Fruit fly (Drosophila melanogaster) whole organism, embryonic: ENCODE data around the gene Ifrd1.

Experiments used
- ATbp ChIP-seq: fragments of 200-800 bp; sonication (Bioruptor generic); optimal IDR thresholded peaks from 2 replicates; lab custom pipeline; 2017; ENCODE audit warnings: missing biosample characterization, mild to moderate bottlenecking, missing genetic modification characterization, missing genetic modification reagents
- Abd-B ChIP-seq: fragments of 200-800 bp; sonication (Bioruptor generic); optimal IDR thresholded peaks from 2 replicates; lab custom pipeline; 2018; ENCODE audit warnings: missing biosample characterization, mild to moderate bottlenecking, missing genetic modification characterization, moderate library complexity
- Atf3 ChIP-seq: fragments of 200-800 bp; sonication (Bioruptor generic); optimal IDR thresholded peaks from 3 replicates; lab custom pipeline; 2016; ENCODE audit warnings: missing biosample characterization, missing genetic modification characterization
- Bgb ChIP-seq: fragments of 200-800 bp; sonication (Bioruptor generic); IDR thresholded peaks from 2 replicates; pipeline ENCODE4 v1.3.6; 2022; ENCODE audit warnings: missing biosample characterization, missing genetic modification characterization; ENCODE audit not compliant: partially characterized antibody
- Blimp-1 ChIP-seq: fragments of 200-800 bp; sonication (Bioruptor generic); optimal IDR thresholded peaks from 3 replicates; lab custom pipeline; 2018; ENCODE audit warnings: missing biosample characterization, missing genetic modification characterization, mild to moderate bottlenecking, moderate library complexity, missing genetic modification reagents
- CG10267 ChIP-seq: fragments of 200-800 bp; sonication (Bioruptor generic); optimal IDR thresholded peaks from 2 replicates; lab custom pipeline; 2018; ENCODE audit warnings: missing biosample characterization, mild to moderate bottlenecking, missing genetic modification characterization, moderate library complexity
- CG10462 ChIP-seq: fragments of 200-800 bp; sonication (Bioruptor generic); optimal IDR thresholded peaks from 2 replicates; lab custom pipeline; 2016; ENCODE audit warnings: missing biosample characterization, missing genetic modification characterization
- CG11247 ChIP-seq: fragments of 200-800 bp; sonication (Bioruptor generic); IDR thresholded peaks from 2 replicates; pipeline ENCODE4 v1.3.6; 2022; ENCODE audit warnings: missing biosample characterization, missing genetic modification characterization
- CG11504 ChIP-seq: fragments of 200-800 bp; sonication (Bioruptor generic); optimal IDR thresholded peaks from 3 replicates; lab custom pipeline; 2019; ENCODE audit warnings: missing biosample characterization, mild to moderate bottlenecking, missing genetic modification characterization, moderate library complexity
- CG14014 ChIP-seq: fragments of 200-800 bp; sonication (Bioruptor generic); IDR thresholded peaks from 2 replicates; pipeline ENCODE4 v1.3.6; 2022; ENCODE audit warnings: missing biosample characterization, missing genetic modification characterization
- CG15696 ChIP-seq: fragments of 200-800 bp; sonication (Bioruptor generic); optimal IDR thresholded peaks from 2 replicates; lab custom pipeline; 2019; ENCODE audit warnings: missing biosample characterization, mild to moderate bottlenecking, missing genetic modification characterization, moderate library complexity
- CG16863 ChIP-seq: fragments of 200-800 bp; sonication (Bioruptor generic); optimal IDR thresholded peaks from 3 replicates; lab custom pipeline; 2016; ENCODE audit warnings: missing biosample characterization, missing genetic modification characterization
- CG18476 ChIP-seq: fragments of 200-800 bp; sonication (Bioruptor generic); optimal IDR thresholded peaks from 2 replicates; lab custom pipeline; 2016; ENCODE audit warnings: missing biosample characterization, mild to moderate bottlenecking, missing genetic modification characterization
- CG2129 ChIP-seq: fragments of 200-800 bp; sonication (Bioruptor generic); IDR thresholded peaks from 2 replicates; pipeline ENCODE4 v1.3.6; 2022; ENCODE audit warnings: missing biosample characterization, missing genetic modification characterization; ENCODE audit not compliant: partially characterized antibody
- CG32532 ChIP-seq: fragments of 200-800 bp; sonication (Bioruptor generic); IDR thresholded peaks from 2 replicates; pipeline ENCODE4 v1.3.6; 2022; ENCODE audit warnings: missing biosample characterization, missing genetic modification characterization
- CG32767 ChIP-seq: fragments of 200-800 bp; sonication (Bioruptor generic); IDR thresholded peaks from 2 replicates; pipeline ENCODE4 v1.3.6; 2022; ENCODE audit warnings: missing biosample characterization, missing genetic modification characterization
- CG4282 ChIP-seq: fragments of 200-800 bp; sonication (Bioruptor generic); optimal IDR thresholded peaks from 2 replicates; lab custom pipeline; 2016; ENCODE audit warnings: missing biosample characterization, missing genetic modification characterization
- CG6813 ChIP-seq: fragments of 200-800 bp; sonication (Bioruptor generic); optimal IDR thresholded peaks from 2 replicates; lab custom pipeline; 2017; ENCODE audit warnings: missing biosample characterization, missing genetic modification characterization, mild to moderate bottlenecking, moderate library complexity, missing genetic modification reagents
- CG7556 ChIP-seq: fragments of 200-800 bp; sonication (Bioruptor generic); optimal IDR thresholded peaks from 2 replicates; lab custom pipeline; 2017; ENCODE audit warnings: missing biosample characterization, mild to moderate bottlenecking, missing genetic modification characterization
- CG8924 ChIP-seq: fragments of 200-800 bp; optimal IDR thresholded peaks from 3 replicates; lab custom pipeline; 2019; ENCODE audit warnings: missing biosample characterization, mild to moderate bottlenecking, missing genetic modification characterization, moderate library complexity
- Camta ChIP-seq: fragments of 200-800 bp; sonication (Bioruptor generic); optimal IDR thresholded peaks from 2 replicates; lab custom pipeline; 2016; ENCODE audit warnings: missing biosample characterization, missing genetic modification characterization
- D19B ChIP-seq: fragments of 200-800 bp; sonication (Bioruptor generic); optimal IDR thresholded peaks from 2 replicates; lab custom pipeline; 2017; ENCODE audit warnings: missing biosample characterization, mild to moderate bottlenecking, missing genetic modification characterization
- Eip74EF ChIP-seq, 2 experiments: fragments of 200-800 bp in 1 of 2; fragments of >200 bp in 1 of 2; sonication (Bioruptor generic) in 1 of 2; optimal IDR thresholded peaks; 2 replicates each; lab custom pipeline; 2017 to 2019; ENCODE audit warnings: missing biosample characterization in 2 of 2, missing genetic modification characterization in 2 of 2, mild to moderate bottlenecking in 1 of 2, moderate library complexity in 1 of 2
- Ets97D ChIP-seq: fragments of 200-800 bp; sonication (Bioruptor generic); optimal IDR thresholded peaks from 3 replicates; lab custom pipeline; 2016; ENCODE audit warnings: missing biosample characterization, missing genetic modification characterization
- Fer3 ChIP-seq: fragments of 200-800 bp; sonication (Bioruptor generic); optimal IDR thresholded peaks from 2 replicates; lab custom pipeline; 2018; ENCODE audit warnings: missing biosample characterization, mild to moderate bottlenecking, missing genetic modification characterization, moderate library complexity
- GATAe ChIP-seq: fragments of 200-800 bp; sonication (Bioruptor generic); conservative IDR thresholded peaks from 2 replicates; pipeline ENCODE4 v1.3.6; 2022; ENCODE audit warnings: missing biosample characterization, missing genetic modification characterization
- Mrtf ChIP-seq: fragments of 200-800 bp; sonication (Bioruptor generic); IDR thresholded peaks from 3 replicates; pipeline ENCODE4 v1.3.6; 2022; ENCODE audit warnings: missing biosample characterization, missing genetic modification characterization
- Spps ChIP-seq: fragments of 200-800 bp; sonication (Bioruptor generic); optimal IDR thresholded peaks from 2 replicates; lab custom pipeline; 2018; ENCODE audit warnings: missing biosample characterization, mild to moderate bottlenecking, missing genetic modification characterization
- Taf1 ChIP-seq: fragments of 200-800 bp; sonication (Bioruptor generic); IDR thresholded peaks from 2 replicates; pipeline ENCODE4 v1.3.6; 2022; ENCODE audit warnings: missing biosample characterization, missing genetic modification characterization
- Xrp1 ChIP-seq: fragments of 200-800 bp; sonication (Bioruptor generic); IDR thresholded peaks from 2 replicates; pipeline ENCODE4 v1.3.6; 2022; ENCODE audit warnings: missing biosample characterization, missing genetic modification characterization
- ac ChIP-seq: fragments of 200-800 bp; sonication (Bioruptor generic); optimal IDR thresholded peaks from 3 replicates; lab custom pipeline; 2017; ENCODE audit warnings: missing biosample characterization, mild to moderate bottlenecking, missing genetic modification characterization
- ase ChIP-seq: fragments of 200-800 bp; sonication (Bioruptor generic); IDR thresholded peaks from 3 replicates; pipeline ENCODE4 v1.3.6; 2022; ENCODE audit warnings: missing biosample characterization, missing genetic modification characterization
- dimm ChIP-seq: fragments of 200-800 bp; sonication (Bioruptor generic); IDR thresholded peaks from 2 replicates; pipeline ENCODE4 v1.3.6; 2022; ENCODE audit warnings: missing biosample characterization, missing genetic modification characterization
- fd3F ChIP-seq: fragments of 200-800 bp; sonication (Bioruptor generic); optimal IDR thresholded peaks from 2 replicates; lab custom pipeline; 2018; ENCODE audit warnings: missing biosample characterization, mild to moderate bottlenecking, missing genetic modification characterization, moderate library complexity
- fd64A ChIP-seq: fragments of 200-800 bp; sonication (Bioruptor generic); optimal IDR thresholded peaks from 3 replicates; lab custom pipeline; 2018; ENCODE audit warnings: missing biosample characterization, mild to moderate bottlenecking, missing genetic modification characterization
- ftz-f1 ChIP-seq: fragments of 200-800 bp; sonication (Bioruptor generic); optimal IDR thresholded peaks from 2 replicates; lab custom pipeline; 2016; ENCODE audit warnings: missing biosample characterization, missing genetic modification characterization
- gsb ChIP-seq: fragments of 200-800 bp; sonication (Bioruptor generic); IDR thresholded peaks from 2 replicates; pipeline ENCODE4 v1.3.6; 2022; ENCODE audit warnings: missing biosample characterization, missing genetic modification characterization
- hkb ChIP-seq, 2 experiments: fragments of 200-800 bp in 1 of 2; fragments of >200 bp in 1 of 2; sonication (Bioruptor generic) in 1 of 2; IDR thresholded peaks in 1 of 2; optimal IDR thresholded peaks in 1 of 2; 2 replicates each; pipeline versions ENCODE4 v1.3.6 to Lab custom; 2017 to 2022; ENCODE audit warnings: missing biosample characterization in 1 of 2, missing genetic modification characterization in 1 of 2
- klu ChIP-seq: fragments of 200-800 bp; sonication (Bioruptor generic); IDR thresholded peaks from 2 replicates; pipeline ENCODE4 v1.3.6; 2022; ENCODE audit warnings: missing biosample characterization, missing genetic modification characterization
- lab ChIP-seq: fragments of 200-800 bp; sonication (Bioruptor generic); optimal IDR thresholded peaks from 3 replicates; lab custom pipeline; 2017; ENCODE audit warnings: missing biosample characterization, missing genetic modification characterization, mild to moderate bottlenecking, moderate library complexity, missing genetic modification reagents
- lmd ChIP-seq: fragments of 200-800 bp; sonication (Bioruptor generic); IDR thresholded peaks from 2 replicates; pipeline ENCODE4 v1.3.6; 2022; ENCODE audit warnings: missing biosample characterization, missing genetic modification characterization
- mam ChIP-seq: fragments of 200-800 bp; sonication (Bioruptor generic); optimal IDR thresholded peaks from 3 replicates; lab custom pipeline; 2016; ENCODE audit warnings: missing biosample characterization, missing genetic modification characterization
- pnt ChIP-seq: fragments of 200-800 bp; sonication (Bioruptor generic); optimal IDR thresholded peaks from 3 replicates; lab custom pipeline; 2016; ENCODE audit warnings: missing biosample characterization, missing genetic modification characterization
- tll ChIP-seq, 2 experiments: fragments of 200-800 bp in 1 of 2; fragments of >200 bp in 1 of 2; sonication (Bioruptor generic) in 1 of 2; optimal IDR thresholded peaks; 2 replicates each; lab custom pipeline; 2017 to 2019; ENCODE audit warnings: missing biosample characterization in 2 of 2, missing genetic modification characterization in 2 of 2, mild to moderate bottlenecking in 1 of 2, moderate library complexity in 1 of 2
- trh ChIP-seq: fragments of 200-800 bp; sonication (Bioruptor generic); optimal IDR thresholded peaks from 2 replicates; lab custom pipeline; 2016; ENCODE audit warnings: missing biosample characterization, missing genetic modification characterization
- yki ChIP-seq: fragments of >200 bp; optimal IDR thresholded peaks from 3 replicates; lab custom pipeline; 2018

The Ifrd1 gene

DNA sequence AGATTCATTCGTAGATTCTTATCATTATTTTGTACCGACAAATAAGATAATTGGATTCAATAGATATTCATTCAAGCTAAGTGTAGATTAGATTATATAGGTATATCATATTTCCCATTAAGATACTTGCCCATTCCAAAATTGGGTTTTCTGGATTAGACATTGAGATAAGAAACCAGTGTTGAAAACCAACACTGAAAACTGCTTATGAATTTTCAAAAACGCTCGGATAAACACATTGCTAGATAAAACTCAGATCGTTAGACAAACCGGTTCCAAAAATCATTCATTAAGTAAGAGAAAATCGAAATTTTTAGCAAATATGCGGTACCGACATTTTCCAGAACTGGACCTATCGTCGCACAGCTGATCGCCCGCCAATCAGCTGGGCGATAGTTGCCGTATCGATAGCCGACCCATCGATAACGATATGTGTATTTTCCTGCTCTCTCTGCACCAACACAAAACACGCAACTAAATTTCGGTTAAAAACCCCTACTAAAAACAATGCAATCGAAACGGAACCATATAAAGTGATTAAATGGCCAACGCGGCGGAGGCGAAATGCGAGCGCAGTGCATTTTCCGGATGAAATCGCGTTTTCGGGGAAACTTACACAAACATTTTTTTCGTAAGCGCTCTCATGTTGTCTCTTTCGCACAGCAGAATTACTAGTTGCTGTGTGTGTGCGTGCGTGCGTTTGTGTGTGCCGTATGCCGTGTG is 11.4 kb upstream of the Ifrd1 start, which contains the start of the genes NTPase and lilli (continued):
- TF ChIP-seq lab (GFP tag; lab: Kevin White, UChicago): peak; percentile 54
- TF ChIP-seq fd64A (GFP tag; lab: Kevin White, UChicago): no peak
- TF ChIP-seq CG7556 (GFP tag; lab: Kevin White, UChicago): peak; percentile 38
- TF ChIP-seq gsb (GFP tag; lab: Robert Waterston, UW): no peak; the same call in 1 of the 2 replicates
- TF ChIP-seq pnt (GFP tag; lab: Kevin White, UChicago): peak; percentile 68
- peak; percentile 10 for TF ChIP-seq CG6813 (GFP tag; lab: Kevin White, UChicago)
- no peak for TF ChIP-seq Eip74EF (GFP tag; optimal IDR thresholded peaks at IDR 0.05; lab: Kevin White, UChicago)
- TF ChIP-seq mam (GFP tag; lab: Kevin White, UChicago): peak; percentile 61
- no peak for TF ChIP-seq Fer3 (tag; lab: Kevin White, UChicago)
- TF ChIP-seq D19B (GFP tag; lab: Kevin White, UChicago): no peak
- TF ChIP-seq dimm (GFP tag; lab: Robert Waterston, UW): no peak
- TF ChIP-seq klu (GFP tag; lab: Robert Waterston, UW): 0 out of 2 replicates have a peak, but pooled peaks have one; percentile 7
- peak; percentile 59 for TF ChIP-seq CG16863
- TF ChIP-seq CG11504 (tag; lab: Kevin White, UChicago): peak; percentile 15
- no peak for TF ChIP-seq Mrtf (GFP tag; lab: Robert Waterston, UW)
- peak; percentile 68; the same call in 1 of the 2 replicates for TF ChIP-seq Xrp1 (GFP tag; lab: Robert Waterston, UW)
- TF ChIP-seq Taf1 (GFP tag; lab: Robert Waterston, UW): no peak
- TF ChIP-seq Camta (GFP tag; lab: Kevin White, UChicago): peak; percentile 70
- TF ChIP-seq CG14014 (GFP tag; lab: Robert Waterston, UW): peak; percentile 44; the same call in 1 of the 2 replicates
- peak; percentile 40; the same call in 1 of the 2 replicates for TF ChIP-seq lmd
- no peak for TF ChIP-seq ATbp (GFP tag; lab: Kevin White, UChicago)
- TF ChIP-seq CG11247 (GFP tag; lab: Robert Waterston, UW): peak; percentile 50
- TF ChIP-seq ftz-f1 (GFP tag; lab: Kevin White, UChicago): no peak
- peak; percentile 28; the same call in 1 of the 2 replicates for TF ChIP-seq CG32767 (GFP tag; lab: Robert Waterston, UW)
- peak; percentile 1 for TF ChIP-seq Spps
- peak; percentile 85 for TF ChIP-seq CG2129 (GFP tag; lab: Robert Waterston, UW)
- no peak for TF ChIP-seq GATAe (GFP tag; lab: Robert Waterston, UW)
- no peak for TF ChIP-seq hkb (optimal IDR thresholded peaks at IDR 0.05; lab: Kevin White, UChicago)
- peak; percentile 50; the same call in 1 of the 2 replicates for TF ChIP-seq hkb (GFP tag; IDR thresholded peaks at IDR 0.05; lab: Robert Waterston, UW)
- TF ChIP-seq Ets97D (GFP tag; lab: Kevin White, UChicago): peak; percentile 48
- peak; percentile 51 for TF ChIP-seq Atf3 (GFP tag; lab: Kevin White, UChicago)
- TF ChIP-seq Bgb (GFP tag; lab: Robert Waterston, UW): peak; percentile 94
- no peak for TF ChIP-seq CG4282 (GFP tag; lab: Kevin White, UChicago)
- TF ChIP-seq tll (GFP tag; optimal IDR thresholded peaks at IDR 0.05; lab: Kevin White, UChicago): peak; percentile 20 to 65
- no peak for TF ChIP-seq CG15696
- peak; percentile 7 for TF ChIP-seq Blimp-1 (GFP tag; lab: Kevin White, UChicago)
- no peak for TF ChIP-seq fd3F (GFP tag; lab: Kevin White, UChicago)
- TF ChIP-seq ase (GFP tag; lab: Robert Waterston, UW): peak; percentile 52; the same call in 2 of the 3 replicates
- no peak for TF ChIP-seq yki (lab: Kevin White, UChicago)
- no peak for TF ChIP-seq Abd-B (GFP tag; lab: Kevin White, UChicago)
- TF ChIP-seq CG32532 (GFP tag; lab: Robert Waterston, UW): peak; percentile 9; the same call in 1 of the 2 replicates
- peak; percentile 22 for TF ChIP-seq CG10462
- TF ChIP-seq CG10267 (tag; lab: Kevin White, UChicago): peak; percentile 95
- TF ChIP-seq CG8924 (tag; lab: Kevin White, UChicago): no peak
- no peak for TF ChIP-seq ac (GFP tag; lab: Kevin White, UChicago)
- TF ChIP-seq trh (GFP tag; lab: Kevin White, UChicago): peak; percentile 41
- peak; percentile 37 for TF ChIP-seq CG18476
